Worm (Caenorhabditis elegans): ENCODE measurements around the gene T07C12.10.

The T07C12.10 gene

DNA sequence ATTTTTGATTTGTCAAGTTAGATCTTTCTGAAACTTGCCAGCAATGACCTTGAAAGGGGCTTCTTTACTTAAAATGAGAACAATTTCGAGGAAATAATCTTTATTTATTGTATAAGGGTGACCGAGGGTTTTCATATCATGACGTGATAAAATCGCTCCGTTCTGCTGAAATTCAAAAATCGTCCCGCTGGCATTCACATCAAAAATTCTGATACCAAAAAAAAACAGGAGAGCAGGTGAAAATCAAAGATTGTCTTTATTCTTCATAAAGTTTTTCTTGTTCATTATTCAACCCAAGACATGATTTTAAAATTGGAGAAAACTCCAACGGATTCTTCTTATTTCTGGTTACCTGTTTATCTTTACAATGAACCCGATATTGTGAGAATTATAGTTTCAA is 16.2 kb downstream of the T07C12.10 start, which contains the start of gene sre-28:
sre-28 (plus strand) TSS at position 301 of the 400 bp plus-strand sequence.
- TF ChIP-seq hlh-1 (tag; optimal IDR thresholded peaks at IDR 0.05) = no peak
- no peak for TF ChIP-seq nhr-237 (tag; optimal IDR thresholded peaks at IDR 0.05)
- TF ChIP-seq blmp-1 (tag; optimal IDR thresholded peaks at IDR 0.05) = no peak
- no peak for TF ChIP-seq elt-3 (tag; optimal IDR thresholded peaks at IDR 0.05)
- no peak for TF ChIP-seq nhr-76 (tag; optimal IDR thresholded peaks at IDR 0.05)
- TF ChIP-seq M03D4.4 (tag; optimal IDR thresholded peaks at IDR 0.05) = no peak

DNA sequence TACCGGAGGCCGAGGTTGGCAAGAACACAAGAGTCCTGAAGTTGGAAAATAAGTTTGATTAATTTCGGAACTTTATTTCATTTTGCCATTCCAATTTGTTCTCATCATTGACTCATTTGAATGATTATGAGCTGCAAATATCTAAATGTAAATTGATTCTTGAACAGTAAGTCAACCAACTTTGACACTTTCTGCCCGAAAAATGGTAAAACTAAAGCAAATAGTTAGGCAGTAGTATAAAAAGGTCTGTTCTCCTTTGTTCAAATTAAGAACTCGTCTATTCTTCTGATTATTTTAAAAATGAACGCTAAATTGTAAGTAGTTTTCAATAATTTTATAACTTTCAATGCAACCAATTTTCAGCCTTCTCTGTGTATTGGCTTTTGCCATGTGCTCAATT is 17.2 kb downstream of the T07C12.10 start, which contains the start of gene fipr-12:
fipr-12 (plus strand) TSS at position 301 of the 400 bp plus-strand sequence.
- TF ChIP-seq nhr-76 (tag; optimal IDR thresholded peaks at IDR 0.05) = no peak
- TF ChIP-seq unc-62 (GFP tag; optimal IDR thresholded peaks at IDR 0.05) = no peak
- no peak for TF ChIP-seq flh-1 (GFP tag; optimal IDR thresholded peaks at IDR 0.05)
- TF ChIP-seq ceh-43 (GFP tag; optimal IDR thresholded peaks at IDR 0.05) = no peak
- TF ChIP-seq mab-5 (tag; optimal IDR thresholded peaks at IDR 0.05) = no peak

DNA sequence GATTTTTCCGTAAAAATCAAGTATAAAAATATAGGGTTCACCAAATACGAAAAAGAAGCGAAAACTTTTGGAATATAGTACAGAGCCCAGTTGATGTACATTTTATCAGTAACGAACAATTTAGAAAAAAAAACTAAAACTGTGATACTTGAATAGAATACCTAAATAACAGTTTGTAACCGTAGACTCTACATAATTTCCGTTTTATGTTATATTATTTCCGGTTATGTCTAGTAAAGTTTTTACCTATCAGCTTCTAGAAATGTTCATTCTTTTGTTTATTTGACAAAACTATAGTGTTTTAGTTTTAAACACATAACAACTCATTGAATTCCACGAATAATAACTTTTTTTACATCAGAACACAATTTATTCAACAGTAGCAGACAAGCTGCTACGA is 22.8 kb downstream of the T07C12.10 start, which contains the start of gene srj-33:
srj-33 (minus strand) TSS at position 101 of the 400 bp plus-strand sequence.
- TF ChIP-seq nhr-237 (tag; optimal IDR thresholded peaks at IDR 0.05) (no peak), tbx-8 (GFP tag; optimal IDR thresholded peaks at IDR 0.05) (no peak), sptf-1 (tag; optimal IDR thresholded peaks at IDR 0.05) (no peak), blmp-1 (tag; optimal IDR thresholded peaks at IDR 0.05) (no peak), lsy-2 (tag; optimal IDR thresholded peaks at IDR 0.05) (no peak), flh-1 (GFP tag; optimal IDR thresholded peaks at IDR 0.05) (no peak), drap-1 (GFP tag; optimal IDR thresholded peaks at IDR 0.05) (no peak), unc-120 (tag; optimal IDR thresholded peaks at IDR 0.05; ENCODE audit: poor library complexity, severe bottlenecking) (no peak), mep-1 (tag; optimal IDR thresholded peaks at IDR 0.05) (no peak), sem-2 (GFP tag; optimal IDR thresholded peaks at IDR 0.05) (no peak), ham-2 (GFP tag; optimal IDR thresholded peaks at IDR 0.05) (no peak), unc-62 (GFP tag; optimal IDR thresholded peaks at IDR 0.05) (no peak), nhr-12 (tag; optimal IDR thresholded peaks at IDR 0.05) (no peak), bed-3 (GFP tag; optimal IDR thresholded peaks at IDR 0.05) (no peak)

DNA sequence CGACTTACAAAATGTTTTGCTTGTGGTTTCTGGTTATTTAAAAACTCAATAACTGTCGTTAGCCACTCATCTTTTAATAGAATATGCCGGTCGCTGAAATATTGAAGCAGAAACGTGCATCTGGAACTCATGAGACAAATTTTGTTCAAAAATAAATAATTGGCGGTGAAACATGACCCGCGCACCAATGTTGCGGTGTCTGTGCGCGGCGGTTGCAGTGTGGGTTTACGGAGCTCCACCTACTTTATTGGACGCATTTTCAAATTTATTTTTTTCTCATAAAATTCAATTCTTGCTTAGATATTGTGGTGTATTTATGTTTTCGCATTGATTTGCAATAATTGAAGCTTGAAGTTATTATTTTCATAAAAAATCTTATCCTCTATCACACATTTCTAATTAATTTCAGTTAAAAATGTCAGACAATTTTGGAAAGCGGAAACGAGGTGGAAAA is 29.6 kb downstream of the T07C12.10 start, which contains the start of the genes rmh-2 and suds-3:
rmh-2 (minus strand) TSS at position 164 of the 454 bp plus-strand sequence.
suds-3 (plus strand) TSS at position 404 of the 454 bp plus-strand sequence.
- TF ChIP-seq lsy-2 (tag; optimal IDR thresholded peaks at IDR 0.05) (peak; percentile 21), nhr-237 (tag; optimal IDR thresholded peaks at IDR 0.05) (no peak), mep-1 (tag; optimal IDR thresholded peaks at IDR 0.05) (peak; percentile 66), M03D4.4 (tag; optimal IDR thresholded peaks at IDR 0.05) (peak; percentile 13), sptf-1 (tag; optimal IDR thresholded peaks at IDR 0.05) (peak; percentile 0), nhr-12 (tag; optimal IDR thresholded peaks at IDR 0.05) (no peak)

DNA sequence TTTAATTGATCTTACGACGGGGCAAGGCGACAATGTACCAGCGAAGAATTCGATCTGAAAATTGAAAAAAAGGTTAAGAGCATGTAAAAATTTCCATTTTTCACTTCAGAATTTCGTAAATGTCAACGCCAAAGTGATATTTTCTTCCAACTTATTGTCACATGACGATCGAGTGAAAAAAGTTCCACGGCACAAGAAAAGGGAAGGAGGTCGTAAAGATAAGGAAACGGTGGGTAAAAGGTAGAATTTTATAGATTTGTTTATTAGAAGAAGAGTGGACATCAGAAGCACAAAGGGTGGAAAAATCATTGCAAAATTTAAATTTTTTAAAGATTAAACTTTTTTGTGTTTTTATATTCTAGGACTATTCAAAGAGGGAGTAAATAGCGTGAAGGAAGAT is 32.3 kb downstream of the T07C12.10 start:
- TF ChIP-seq cnd-1 (tag; optimal IDR thresholded peaks at IDR 0.05) = no peak
- TF ChIP-seq M03D4.4 (tag; optimal IDR thresholded peaks at IDR 0.05) = no peak
- TF ChIP-seq snpc-4 (tag; optimal IDR thresholded peaks at IDR 0.05) = no peak
- TF ChIP-seq unc-62 (GFP tag; optimal IDR thresholded peaks at IDR 0.05) = no peak
- no peak for TF ChIP-seq nhr-28 (tag; optimal IDR thresholded peaks at IDR 0.05)

DNA sequence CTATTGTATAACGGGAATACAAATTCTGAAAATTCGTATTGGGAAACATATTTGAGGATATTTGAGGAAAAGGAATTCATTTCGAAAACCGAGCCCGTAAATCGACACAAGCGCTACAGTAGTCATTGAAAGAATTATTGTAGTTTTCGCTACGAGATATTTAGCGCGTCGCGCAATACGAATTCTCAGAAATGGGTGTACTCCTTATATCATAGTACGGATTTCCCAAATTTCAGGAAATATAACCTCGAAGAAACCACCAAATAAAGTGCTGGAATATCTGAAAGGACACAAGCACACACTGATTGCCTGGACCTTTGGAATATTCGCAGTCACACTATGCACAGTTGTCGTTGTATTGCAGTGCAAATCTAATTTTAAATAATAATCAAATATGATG is 32.9 kb downstream of the T07C12.10 start:
- TF ChIP-seq mls-2 (tag; optimal IDR thresholded peaks at IDR 0.05) (no peak), hlh-1 (tag; optimal IDR thresholded peaks at IDR 0.05) (no peak), elt-3 (tag; optimal IDR thresholded peaks at IDR 0.05) (no peak), cnd-1 (tag; optimal IDR thresholded peaks at IDR 0.05) (no peak)

DNA sequence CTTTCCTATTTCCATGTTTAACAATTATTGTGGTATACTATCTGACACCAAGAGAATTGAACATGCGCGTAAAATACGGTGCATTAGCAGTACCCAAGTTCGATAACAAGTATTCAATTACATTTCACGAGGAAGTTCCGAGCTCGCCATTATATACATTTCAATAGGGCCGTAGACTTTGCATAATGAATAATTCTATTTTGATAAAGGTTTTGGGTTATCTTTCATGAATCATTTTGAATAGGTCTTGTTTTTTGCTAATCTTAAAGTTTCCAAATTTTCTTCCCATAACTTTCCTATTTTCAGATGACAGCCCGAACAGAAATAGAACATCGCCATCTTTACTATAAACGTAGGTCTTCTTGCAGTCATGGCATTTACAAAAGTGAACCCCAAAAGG is 34.0 kb downstream of the T07C12.10 start, which contains the start of gene C50H2.13:
C50H2.13 (plus strand) TSS at position 301 of the 400 bp plus-strand sequence.
- TF ChIP-seq nhr-237 (tag; optimal IDR thresholded peaks at IDR 0.05) = no peak
- TF ChIP-seq zip-8 (tag; optimal IDR thresholded peaks at IDR 0.05) = no peak
- no peak for TF ChIP-seq lin-13 (tag; optimal IDR thresholded peaks at IDR 0.05)
- TF ChIP-seq ceh-39 (tag; optimal IDR thresholded peaks at IDR 0.05) = no peak
- no peak for TF ChIP-seq nhr-28 (tag; optimal IDR thresholded peaks at IDR 0.05)
- TF ChIP-seq flh-1 (GFP tag; optimal IDR thresholded peaks at IDR 0.05) = no peak
- no peak for TF ChIP-seq lsy-2 (tag; optimal IDR thresholded peaks at IDR 0.05)
